Worm (Caenorhabditis elegans) whole organism, young adult: ENCODE measurements around the gene F38B2.3.

Experiments
- B0019.2 ChIP-seq: fragments of 200-800 bp; sonication (Bioruptor generic); conservative IDR thresholded peaks from 2 replicates; pipeline ENCODE4 v1.3.6; 2022; ENCODE audit warnings: missing genetic modification reagents, missing genetic modification characterization, missing compliant biosample characterization
- B0336.3 ChIP-seq: fragments of 200-800 bp; sonication (Bioruptor generic); IDR thresholded peaks from 2 replicates; pipeline ENCODE4 v1.3.6; 2022; ENCODE audit warnings: missing genetic modification characterization, missing compliant biosample characterization
- C06A6.2 ChIP-seq: fragments of 200-800 bp; sonication (Bioruptor generic); conservative IDR thresholded peaks from 2 replicates; pipeline ENCODE4 v1.3.6; 2022; ENCODE audit warnings: missing genetic modification characterization, missing compliant biosample characterization
- C17E4.6 ChIP-seq: fragments of 200-800 bp; sonication (Bioruptor generic); IDR thresholded peaks from 2 replicates; pipeline ENCODE4 v1.3.6; 2022; ENCODE audit warnings: missing genetic modification reagents, missing genetic modification characterization, missing compliant biosample characterization
- F10E7.11 ChIP-seq: sonication (generic microtip); optimal IDR thresholded peaks from 2 replicates; lab custom pipeline; 2017; ENCODE audit warnings: mild to moderate bottlenecking, missing genetic modification characterization, moderate library complexity, missing compliant biosample characterization
- F37B4.10 ChIP-seq: fragments of 200-800 bp; sonication (Bioruptor generic); IDR thresholded peaks from 2 replicates; pipeline ENCODE4 v1.3.6; 2022; ENCODE audit warnings: missing genetic modification characterization, missing compliant biosample characterization
- F39B2.1 ChIP-seq: fragments of 200-800 bp; sonication (Bioruptor generic); IDR thresholded peaks from 2 replicates; pipeline ENCODE4 v1.3.6; 2022; ENCODE audit warnings: missing genetic modification reagents, missing genetic modification characterization, missing compliant biosample characterization
- F49E8.2 ChIP-seq: sonication (generic microtip); optimal IDR thresholded peaks from 3 replicates; lab custom pipeline; 2017; ENCODE audit warnings: missing genetic modification characterization, mild to moderate bottlenecking, missing compliant biosample characterization, antibody characterized with exemption, moderate library complexity; ENCODE audit not compliant: insufficient read depth
- F52B5.7 ChIP-seq: sonication (generic microtip); optimal IDR thresholded peaks from 2 replicates; lab custom pipeline; 2016; ENCODE audit warnings: mild to moderate bottlenecking, missing genetic modification characterization, missing compliant biosample characterization
- F55B11.4 ChIP-seq: sonication (generic microtip); optimal IDR thresholded peaks from 2 replicates; lab custom pipeline; 2016; ENCODE audit warnings: missing compliant biosample characterization, missing genetic modification characterization, borderline replicate concordance; ENCODE audit not compliant: insufficient read depth
- F57A8.1 ChIP-seq: fragments of 200-800 bp; sonication (Bioruptor generic); optimal IDR thresholded peaks from 2 replicates; lab custom pipeline; 2018; ENCODE audit warnings: mild to moderate bottlenecking, missing genetic modification characterization, moderate library complexity, missing compliant biosample characterization
- F57C9.4 ChIP-seq: sonication (generic microtip); optimal IDR thresholded peaks from 2 replicates; lab custom pipeline; 2017; ENCODE audit warnings: mild to moderate bottlenecking, missing genetic modification characterization, missing compliant biosample characterization
- K11D2.4 ChIP-seq: fragments of 200-800 bp; sonication (Bioruptor generic); IDR thresholded peaks from 2 replicates; pipeline ENCODE4 v1.3.6; 2022; ENCODE audit warnings: missing genetic modification reagents, missing genetic modification characterization, missing compliant biosample characterization
- Y56A3A.18 ChIP-seq: fragments of 200-800 bp; sonication (Bioruptor generic); IDR thresholded peaks from 2 replicates; pipeline ENCODE4 v1.3.6; 2022; ENCODE audit warnings: missing genetic modification reagents, missing genetic modification characterization, missing compliant biosample characterization
- aptf-2 ChIP-seq: fragments of 200-800 bp; sonication (Bioruptor generic); conservative IDR thresholded peaks from 2 replicates; pipeline ENCODE4 v1.3.6; 2022; ENCODE audit warnings: missing genetic modification reagents, missing genetic modification characterization, missing compliant biosample characterization
- aptf-3 ChIP-seq: fragments of 200-800 bp; sonication (Bioruptor generic); IDR thresholded peaks from 2 replicates; pipeline ENCODE4 v1.3.6; 2022; ENCODE audit warnings: missing genetic modification characterization, missing compliant biosample characterization
- attf-3 ChIP-seq: fragments of 200-800 bp; sonication (Bioruptor generic); conservative IDR thresholded peaks from 2 replicates; pipeline ENCODE4 v1.3.6; 2022; ENCODE audit warnings: missing genetic modification reagents, missing genetic modification characterization, missing compliant biosample characterization
- attf-6 ChIP-seq: fragments of 200-800 bp; sonication (Bioruptor generic); IDR thresholded peaks from 2 replicates; pipeline ENCODE4 v1.3.6; 2022; ENCODE audit warnings: missing genetic modification reagents, missing genetic modification characterization, missing compliant biosample characterization
- bed-1 ChIP-seq: fragments of 200-800 bp; sonication (Bioruptor generic); IDR thresholded peaks from 2 replicates; pipeline ENCODE4 v1.3.6; 2022; ENCODE audit warnings: missing genetic modification reagents, missing genetic modification characterization, missing compliant biosample characterization
- ceh-40 ChIP-seq: fragments of 200-800 bp; sonication (Bioruptor generic); IDR thresholded peaks from 2 replicates; pipeline ENCODE4 v1.3.6; 2022; ENCODE audit warnings: missing genetic modification characterization, missing compliant biosample characterization
- dox-1 ChIP-seq: fragments of 200-800 bp; sonication (Bioruptor generic); IDR thresholded peaks from 2 replicates; pipeline ENCODE4 v1.3.6; 2022; ENCODE audit warnings: missing genetic modification reagents, missing genetic modification characterization, missing compliant biosample characterization
- dpl-1 ChIP-seq: fragments of 150-350 bp; optimal IDR thresholded peaks from 2 replicates; lab custom pipeline; 2014; ENCODE audit warnings: missing biosample characterization, missing genetic modification reagents, missing genetic modification characterization
- egrh-3 ChIP-seq: fragments of 200-800 bp; sonication (Bioruptor generic); IDR thresholded peaks from 2 replicates; pipeline ENCODE4 v1.3.6; 2022; ENCODE audit warnings: missing genetic modification reagents, missing genetic modification characterization, missing compliant biosample characterization
- fkh-3 ChIP-seq: sonication (generic microtip); optimal IDR thresholded peaks from 2 replicates; lab custom pipeline; 2016; ENCODE audit warnings: mild to moderate bottlenecking, missing genetic modification characterization, missing compliant biosample characterization
- hmg-1.2 ChIP-seq: fragments of 200-800 bp; sonication (Bioruptor generic); IDR thresholded peaks from 2 replicates; pipeline ENCODE4 v1.3.6; 2022; ENCODE audit warnings: missing genetic modification reagents, missing genetic modification characterization, missing compliant biosample characterization
- hsf-1 ChIP-seq: fragments of 200-800 bp; sonication (Bioruptor generic); IDR thresholded peaks from 2 replicates; pipeline ENCODE4 v1.3.6; 2022; ENCODE audit warnings: missing genetic modification reagents, missing genetic modification characterization, missing compliant biosample characterization
- let-526 ChIP-seq: fragments of 200-800 bp; sonication (Bioruptor generic); IDR thresholded peaks from 2 replicates; pipeline ENCODE4 v1.3.6; 2022; ENCODE audit warnings: missing genetic modification reagents, missing genetic modification characterization, missing compliant biosample characterization
- let-607 ChIP-seq, 2 experiments: fragments of 200-800 bp in 1 of 2; sonication (Bioruptor generic) in 1 of 2; sonication (generic microtip) in 1 of 2; optimal IDR thresholded peaks; 2 replicates each; lab custom pipeline; 2016 to 2018; ENCODE audit warnings: mild to moderate bottlenecking in 2 of 2, missing compliant biosample characterization in 2 of 2, missing genetic modification characterization in 2 of 2, moderate library complexity in 2 of 2, missing genotype in 1 of 2
- lin-26 ChIP-seq: fragments of 200-800 bp; sonication (Bioruptor generic); IDR thresholded peaks from 2 replicates; pipeline ENCODE4 v1.3.6; 2022; ENCODE audit warnings: missing genetic modification reagents, missing genetic modification characterization, missing compliant biosample characterization
- lin-40 ChIP-seq: sonication (generic microtip); optimal IDR thresholded peaks from 2 replicates; lab custom pipeline; 2016; ENCODE audit warnings: missing genetic modification characterization, mild to moderate bottlenecking, missing compliant biosample characterization, missing genotype, missing genetic modification reagents
- lsy-27 ChIP-seq: sonication (generic microtip); optimal IDR thresholded peaks from 2 replicates; lab custom pipeline; 2017; ENCODE audit warnings: missing genetic modification characterization, mild to moderate bottlenecking, missing compliant biosample characterization, antibody characterized with exemption, missing genotype, borderline replicate concordance; ENCODE audit not compliant: insufficient read depth
- madf-3 ChIP-seq: fragments of 200-800 bp; sonication (Bioruptor generic); IDR thresholded peaks from 2 replicates; pipeline ENCODE4 v1.3.6; 2022; ENCODE audit warnings: missing genetic modification reagents, missing genetic modification characterization, missing compliant biosample characterization
- mel-28 ChIP-seq: sonication (generic microtip); optimal IDR thresholded peaks from 2 replicates; lab custom pipeline; 2016; ENCODE audit warnings: borderline replicate concordance, mild to moderate bottlenecking, missing genetic modification characterization, missing compliant biosample characterization
- mes-4 ChIP-seq: sonication (generic microtip); optimal IDR thresholded peaks from 2 replicates; lab custom pipeline; 2016; ENCODE audit warnings: missing genotype, missing genetic modification characterization, missing compliant biosample characterization
- nhr-179 ChIP-seq: sonication (generic microtip); optimal IDR thresholded peaks from 2 replicates; lab custom pipeline; 2016; ENCODE audit warnings: mild to moderate bottlenecking, missing genetic modification characterization, missing compliant biosample characterization
- pha-4 ChIP-seq: fragments of 150-350 bp; sonication (generic microtip); optimal IDR thresholded peaks from 2 replicates; lab custom pipeline; 2014; ENCODE audit warnings: missing biosample characterization, missing genetic modification reagents, missing genetic modification characterization
- rpc-1 ChIP-seq, 2 experiments: fragments of 150-350 bp in 1 of 2; sonication (generic microtip) in 1 of 2; optimal IDR thresholded peaks; 2 replicates each; lab custom pipeline; 2014 to 2018; ENCODE audit warnings: missing biosample characterization in 1 of 2, missing genetic modification characterization in 1 of 2, missing genetic modification reagents in 1 of 2, missing genotype in 1 of 2
- snpc-1.1 ChIP-seq: sonication (generic microtip); optimal IDR thresholded peaks from 2 replicates; lab custom pipeline; 2017; ENCODE audit warnings: missing genetic modification characterization, mild to moderate bottlenecking, missing compliant biosample characterization, antibody characterized with exemption, moderate library complexity, missing genotype, missing genetic modification reagents; ENCODE audit not compliant: insufficient read depth
- sptf-2 ChIP-seq: fragments of 200-800 bp; sonication (Bioruptor generic); optimal IDR thresholded peaks from 2 replicates; lab custom pipeline; 2018; ENCODE audit warnings: mild to moderate bottlenecking, missing genetic modification characterization, missing compliant biosample characterization
- xnd-1 ChIP-seq: sonication (generic microtip); optimal IDR thresholded peaks from 2 replicates; lab custom pipeline; 2016; ENCODE audit warnings: missing genotype, missing genetic modification reagents, missing genetic modification characterization, missing compliant biosample characterization
- zfh-2 ChIP-seq: fragments of 200-800 bp; sonication (Bioruptor generic); conservative IDR thresholded peaks from 2 replicates; pipeline ENCODE4 v1.3.6; 2022; ENCODE audit warnings: missing genetic modification reagents, missing genetic modification characterization, missing compliant biosample characterization
- zim-3 ChIP-seq: sonication (generic microtip); optimal IDR thresholded peaks from 2 replicates; lab custom pipeline; 2017; ENCODE audit warnings: mild to moderate bottlenecking, missing genetic modification characterization, moderate library complexity, missing compliant biosample characterization
- ztf-6 ChIP-seq: fragments of 200-800 bp; sonication (Bioruptor generic); IDR thresholded peaks from 2 replicates; pipeline ENCODE4 v1.3.6; 2022; ENCODE audit warnings: missing genetic modification reagents, missing genetic modification characterization, missing compliant biosample characterization

The F38B2.3 gene

DNA sequence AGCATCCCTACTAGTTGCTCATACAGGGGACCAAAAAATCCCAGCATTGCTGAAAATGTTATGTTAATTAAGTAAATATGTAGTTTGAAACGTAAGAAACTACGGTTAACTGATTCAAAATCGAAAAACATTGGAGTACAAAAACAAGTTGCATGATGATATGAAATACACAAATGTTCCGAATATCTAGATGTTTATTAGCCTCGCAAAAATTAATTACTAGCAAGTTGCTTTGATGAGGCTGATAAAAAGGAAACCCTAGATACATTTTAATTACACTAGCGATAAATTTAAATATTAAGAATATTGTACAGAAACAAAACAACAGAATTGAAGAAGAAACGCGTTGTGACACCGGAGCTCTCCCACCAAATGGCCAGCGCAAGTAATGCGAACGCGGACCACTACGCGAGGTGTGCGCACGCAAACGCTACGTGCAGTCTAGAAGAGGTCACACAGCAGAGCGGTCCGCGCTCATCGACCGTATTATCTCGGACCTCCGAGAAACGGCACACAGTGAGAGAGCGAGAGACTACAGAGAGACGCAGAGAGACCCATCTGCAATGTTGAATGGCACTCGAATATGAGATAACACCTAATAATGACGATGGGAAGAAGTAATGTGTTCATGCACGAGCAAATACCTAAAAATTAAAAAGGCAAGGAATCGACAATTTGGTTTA lies 10.7 kb upstream of the F38B2.3 start, which contains the start of gene inx-2:
inx-2 (minus strand) TSS at position 51 of the 683 bp plus-strand sequence.
- TF ChIP-seq F37B4.10 (GFP tag; lab: Robert Waterston, UW) (0 out of 2 replicates have a peak, but pooled peaks have one; percentile 28), F10E7.11 (tag; lab: Kevin White, UChicago) (no peak), lin-26 (no peak), dpl-1 (no peak), pha-4 (no peak), madf-3 (GFP tag; lab: Robert Waterston, UW) (0 out of 2 replicates have a peak, but pooled peaks have one; percentile 24), let-526 (GFP tag; lab: Robert Waterston, UW) (no peak), attf-3 (GFP tag; lab: Robert Waterston, UW) (no peak), ceh-40 (no peak), bed-1 (no peak), ztf-6 (GFP tag; lab: Robert Waterston, UW) (no peak), zim-3 (tag; lab: Kevin White, UChicago) (no peak), zfh-2 (GFP tag; lab: Robert Waterston, UW) (peak; percentile 58; the same call in 1 of the 2 replicates), mel-28 (tag; lab: Kevin White, UChicago) (no peak), C06A6.2 (GFP tag; lab: Robert Waterston, UW) (no peak), B0336.3 (no peak), nhr-179 (no peak), fkh-3 (tag; lab: Kevin White, UChicago) (no peak), F52B5.7 (tag; lab: Kevin White, UChicago) (no peak), lin-40 (tag; lab: Kevin White, UChicago) (no peak), sptf-2 (GFP tag; lab: Kevin White, UChicago) (no peak), F39B2.1 (GFP tag; lab: Robert Waterston, UW) (no peak), aptf-3 (GFP tag; lab: Robert Waterston, UW) (no peak), snpc-1.1 (tag; lab: Kevin White, UChicago) (no peak), K11D2.4 (GFP tag; lab: Robert Waterston, UW) (0 out of 2 replicates have a peak, but pooled peaks have one; percentile 15), hmg-1.2 (GFP tag; lab: Robert Waterston, UW) (peak; percentile 21; the same call in 1 of the 2 replicates), F57A8.1 (GFP tag; lab: Kevin White, UChicago) (no peak), lsy-27 (tag; lab: Kevin White, UChicago) (no peak)

DNA sequence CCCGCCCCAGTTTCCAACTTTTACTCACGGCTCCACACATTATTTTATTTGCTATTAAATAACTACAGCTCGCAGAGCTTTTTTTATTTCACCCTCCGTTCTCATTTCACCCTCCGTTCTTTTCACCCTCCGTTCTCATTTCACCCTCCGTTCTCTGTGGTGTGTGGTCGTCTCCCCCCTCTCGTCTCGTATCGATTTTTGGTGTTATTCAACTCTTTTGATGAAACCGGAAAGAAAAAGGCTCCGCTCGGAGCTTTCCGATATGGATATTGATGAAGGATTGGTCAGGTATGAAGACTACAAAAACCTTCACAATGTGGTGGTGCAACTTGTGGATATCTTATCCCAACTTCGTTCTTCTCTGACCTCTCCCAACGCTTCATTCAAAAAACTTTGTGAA lies 4.4 kb upstream of the F38B2.3 start:
- TF ChIP-seq madf-3 (GFP tag; lab: Robert Waterston, UW): no peak
- no peak for TF ChIP-seq let-607 (tag; optimal IDR thresholded peaks at IDR 0.05; lab: Kevin White, UChicago)
- TF ChIP-seq C06A6.2 (GFP tag; lab: Robert Waterston, UW): no peak
- TF ChIP-seq F57C9.4 (tag; lab: Kevin White, UChicago): no peak
- no peak for TF ChIP-seq egrh-3
- TF ChIP-seq mes-4 (tag; lab: Kevin White, UChicago): no peak
- no peak for TF ChIP-seq Y56A3A.18 (GFP tag; lab: Robert Waterston, UW)
- TF ChIP-seq F55B11.4 (tag; lab: Kevin White, UChicago): no peak
- no peak for TF ChIP-seq B0019.2 (GFP tag; lab: Robert Waterston, UW)
- TF ChIP-seq fkh-3 (tag; lab: Kevin White, UChicago): no peak
- no peak for TF ChIP-seq hsf-1 (GFP tag; lab: Robert Waterston, UW)
- no peak for TF ChIP-seq rpc-1 (optimal IDR thresholded peaks at IDR 0.05; lab: Kevin White, UChicago)
- TF ChIP-seq rpc-1 (tag; optimal IDR thresholded peaks at IDR 0.05; lab: Kevin White, UChicago): no peak
- TF ChIP-seq aptf-2 (GFP tag; lab: Robert Waterston, UW): no peak
- TF ChIP-seq bed-1: no peak
- TF ChIP-seq attf-6 (GFP tag; lab: Robert Waterston, UW): no peak
- no peak for TF ChIP-seq xnd-1 (tag; lab: Kevin White, UChicago)
- no peak for TF ChIP-seq dox-1 (GFP tag; lab: Robert Waterston, UW)
- no peak for TF ChIP-seq C17E4.6 (GFP tag; lab: Robert Waterston, UW)
- TF ChIP-seq F49E8.2 (tag; lab: Kevin White, UChicago): no peak
- TF ChIP-seq, all 124 proteins: peak for 0
